Worm (Caenorhabditis elegans): Measurements from ENCODE around the gene gad-3.
A peak's percentile ranks its signal among the peaks of the same experiment; 100 is the strongest.

The gad-3 gene

DNA sequence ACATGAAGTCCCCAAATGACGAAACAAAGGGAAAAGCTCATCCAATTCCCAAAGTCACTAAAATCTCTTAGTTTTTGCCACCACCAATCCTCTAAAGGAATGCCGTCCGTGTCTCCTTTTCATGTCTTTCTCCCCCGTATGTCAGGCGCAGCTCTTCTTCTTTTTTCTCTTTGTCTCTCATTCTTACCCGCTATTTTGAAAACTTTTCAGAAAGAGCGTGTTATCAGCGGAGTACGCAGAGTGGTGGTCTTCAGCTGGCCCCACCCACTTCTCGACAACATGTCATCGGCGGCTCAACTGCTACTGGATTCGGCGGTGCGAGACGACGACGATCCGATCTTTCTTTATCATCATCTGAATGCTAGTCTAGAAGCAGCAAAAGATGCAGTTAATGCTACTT is 18.6 kb upstream of the gad-3 start, which contains the start of gene sphr-1:
Gene sphr-1 (plus strand): TSS at position 205 of the 400 bp plus-strand sequence.
- TF ChIP-seq lin-14 (GFP tag; optimal IDR thresholded peaks at IDR 0.05) (peak; percentile 61), ceh-82 (tag; optimal IDR thresholded peaks at IDR 0.05) (no peak), nhr-84 (tag; optimal IDR thresholded peaks at IDR 0.05) (no peak), dpl-1 (GFP tag; optimal IDR thresholded peaks at IDR 0.05) (no peak), snu-23 (GFP tag; optimal IDR thresholded peaks at IDR 0.05) (no peak), efl-1 (optimal IDR thresholded peaks at IDR 0.05) (peak; percentile 1 to 55), efl-1 (GFP tag; optimal IDR thresholded peaks at IDR 0.05 in 1 of 2) (no peak), nhr-71 (tag; optimal IDR thresholded peaks at IDR 0.05) (peak; percentile 15)

DNA sequence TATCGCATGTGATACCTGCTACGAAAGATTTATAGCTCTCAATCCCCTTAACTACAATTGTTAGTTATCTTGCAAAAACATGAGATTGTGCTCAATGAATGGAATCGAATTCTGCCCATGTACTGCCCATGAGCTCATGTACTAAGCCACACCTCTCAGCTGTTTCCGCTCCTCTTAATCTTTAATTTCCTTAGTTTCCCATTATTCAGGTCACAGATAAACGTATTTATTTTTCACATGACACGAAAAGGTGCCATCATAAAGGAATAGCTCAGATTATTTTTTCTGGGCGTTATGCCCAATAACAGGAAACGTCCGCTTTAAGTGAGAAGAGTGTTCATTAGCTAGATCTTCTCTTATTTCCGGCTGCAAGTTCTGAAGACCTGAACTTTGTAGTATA is 13.2 kb upstream of the gad-3 start:
- peak; percentile 48 for TF ChIP-seq sox-4 (tag; optimal IDR thresholded peaks at IDR 0.05)
- TF ChIP-seq dsc-1 (tag; optimal IDR thresholded peaks at IDR 0.05) = peak; percentile 92
- TF ChIP-seq pax-3 (tag; optimal IDR thresholded peaks at IDR 0.05) = peak; percentile 59
- no peak for TF ChIP-seq xbp-1 (tag; optimal IDR thresholded peaks at IDR 0.05)
- no peak for TF ChIP-seq jun-1 (tag; optimal IDR thresholded peaks at IDR 0.05)
- peak; percentile 14 for TF ChIP-seq fkh-10 (GFP tag; optimal IDR thresholded peaks at IDR 0.05)
- no peak for TF ChIP-seq fkh-4 (tag; optimal IDR thresholded peaks at IDR 0.05; ENCODE audit: borderline replicate concordance)
- TF ChIP-seq fkh-8 (tag; optimal IDR thresholded peaks at IDR 0.05) = peak; percentile 68
- no peak for TF ChIP-seq C16A3.4 (tag; optimal IDR thresholded peaks at IDR 0.05)
- TF ChIP-seq nhr-47 (tag; optimal IDR thresholded peaks at IDR 0.05) = peak; percentile 42
- TF ChIP-seq lin-14 (GFP tag; optimal IDR thresholded peaks at IDR 0.05) = peak; percentile 3
- TF ChIP-seq unc-86 (tag; optimal IDR thresholded peaks at IDR 0.05) = no peak
- no peak for TF ChIP-seq zip-4 (GFP tag; optimal IDR thresholded peaks at IDR 0.05)
- no peak for TF ChIP-seq ceh-88 (GFP tag; IDR thresholded peaks at IDR 0.05)
- peak; percentile 29 for TF ChIP-seq nhr-71 (tag; optimal IDR thresholded peaks at IDR 0.05)
- TF ChIP-seq fos-1 (tag; optimal IDR thresholded peaks at IDR 0.05) = no peak
- TF ChIP-seq efl-1 (optimal IDR thresholded peaks at IDR 0.05) = no peak
- TF ChIP-seq efl-1 (GFP tag; optimal IDR thresholded peaks at IDR 0.05 in 1 of 2) = peak in 1 of 2 experiments; percentile 59
- TF ChIP-seq mab-9 (GFP tag; IDR thresholded peaks at IDR 0.05) = no peak
- peak; percentile 61 for TF ChIP-seq egl-13 (tag; optimal IDR thresholded peaks at IDR 0.05)

DNA sequence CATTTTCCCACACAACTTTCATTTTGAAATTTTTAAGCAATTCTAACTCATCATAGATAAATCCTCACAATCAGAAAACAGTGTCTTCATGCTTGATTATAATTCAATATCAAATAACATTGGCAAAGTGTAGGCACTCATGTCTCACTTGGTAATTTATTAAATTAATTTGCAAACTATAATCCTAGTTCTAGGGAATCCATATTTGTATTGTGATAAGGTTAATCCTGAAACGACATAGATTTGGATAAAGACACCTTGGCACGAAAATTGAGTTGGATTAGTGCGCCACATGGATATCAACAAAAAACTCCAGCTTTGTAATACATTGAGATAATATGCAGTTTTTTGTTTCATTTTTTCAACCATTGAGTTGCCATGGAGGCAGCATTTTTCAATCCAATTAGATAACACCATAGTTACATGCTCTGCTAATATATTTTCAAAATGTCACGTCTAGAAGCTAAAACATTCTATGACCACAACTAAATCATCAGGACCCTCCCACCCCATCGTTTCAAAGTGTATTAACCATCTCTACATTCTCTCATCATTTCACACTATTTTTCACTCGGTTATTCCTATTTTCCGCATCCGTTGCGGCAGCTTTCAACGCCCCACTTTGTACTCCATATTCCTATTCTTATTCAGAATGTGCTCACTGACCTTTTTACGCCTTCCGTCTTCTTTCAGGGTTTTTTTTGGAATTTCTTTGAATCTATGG is 11.1 kb upstream of the gad-3 start:
- TF ChIP-seq nhr-47 (tag; optimal IDR thresholded peaks at IDR 0.05) = peak; percentile 1
- peak; percentile 22 for TF ChIP-seq pax-3 (tag; optimal IDR thresholded peaks at IDR 0.05)
- peak; percentile 98 for TF ChIP-seq dsc-1 (tag; optimal IDR thresholded peaks at IDR 0.05)
- peak; percentile 26 for TF ChIP-seq lin-14 (GFP tag; optimal IDR thresholded peaks at IDR 0.05)
- peak; percentile 3 for TF ChIP-seq fkh-8 (tag; optimal IDR thresholded peaks at IDR 0.05)
- TF ChIP-seq ztf-4 (tag; optimal IDR thresholded peaks at IDR 0.05) = no peak

DNA sequence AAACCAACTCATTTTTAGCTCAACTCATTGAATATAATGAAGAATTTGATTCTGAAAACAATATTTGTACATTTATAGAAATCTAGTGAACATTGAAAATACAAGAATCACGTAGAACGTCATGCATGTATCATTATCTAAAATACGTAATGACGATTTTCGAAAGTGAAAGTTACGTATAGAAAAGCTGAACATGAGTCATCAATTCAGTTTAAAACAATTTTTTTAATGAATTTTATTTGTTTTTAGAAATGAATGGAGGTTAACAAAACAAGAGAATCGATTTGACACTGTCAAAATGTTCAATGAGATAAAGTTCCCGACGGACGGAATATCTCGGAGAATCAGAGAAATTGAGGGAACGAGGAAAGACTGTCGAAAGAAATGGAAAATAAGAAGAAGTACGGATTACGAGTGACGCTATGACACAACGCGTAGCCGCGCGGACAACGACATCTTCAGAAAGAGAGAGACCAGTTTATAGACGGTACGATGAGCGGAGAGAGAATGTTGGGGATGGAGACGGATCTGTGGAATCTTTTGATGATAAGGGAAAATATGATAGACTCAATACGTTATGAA is 9.0 kb upstream of the gad-3 start, which contains the start of gene ptr-1:
Gene ptr-1 (minus strand): TSS at position 51 of the 582 bp plus-strand sequence.
- TF ChIP-seq zag-1 (tag; optimal IDR thresholded peaks at IDR 0.05) = no peak
- TF ChIP-seq blmp-1 (tag; optimal IDR thresholded peaks at IDR 0.05) = peak; percentile 95

DNA sequence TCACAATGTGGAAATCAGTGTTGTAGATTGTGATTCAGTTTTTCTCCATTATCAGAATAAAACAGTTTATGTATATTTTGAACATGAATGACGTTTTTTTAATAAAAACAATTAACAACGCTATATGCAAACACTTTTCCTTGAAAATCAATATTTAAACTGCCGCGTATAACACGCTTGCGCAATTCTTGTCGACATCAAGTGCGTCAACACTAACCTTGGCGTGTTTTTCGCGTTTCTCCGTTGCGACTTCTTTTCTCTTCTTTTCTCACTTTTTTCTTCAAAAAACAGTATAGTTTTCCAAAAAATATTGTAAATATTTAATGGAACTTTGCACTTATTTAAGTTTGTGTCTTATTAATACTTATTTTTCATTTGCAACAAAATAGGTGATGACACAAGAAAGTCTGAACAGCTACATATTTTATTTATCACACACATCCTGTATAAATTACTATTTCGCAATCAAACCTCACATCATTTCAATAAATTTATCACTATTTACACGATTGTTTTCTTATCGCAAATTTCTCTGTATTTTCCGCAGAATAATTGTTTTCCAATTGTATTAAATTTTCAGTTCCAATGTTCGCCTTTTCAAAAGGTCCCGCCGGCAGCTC is 2.5 kb upstream of the gad-3 start, which contains the start of gene spas-1:
Gene spas-1 (plus strand): TSS at position 572 of the 620 bp plus-strand sequence.
- TF ChIP-seq ztf-4 (tag; optimal IDR thresholded peaks at IDR 0.05) (peak; percentile 76), C34B4.2 (tag; optimal IDR thresholded peaks at IDR 0.05) (no peak), snpc-4 (tag; optimal IDR thresholded peaks at IDR 0.05) (peak; percentile 91), alr-1 (tag; optimal IDR thresholded peaks at IDR 0.05; ENCODE audit: borderline replicate concordance) (no peak), mdl-1 (tag; optimal IDR thresholded peaks at IDR 0.05) (peak in 1 of 2 experiments; percentile 79), lin-15B (tag; optimal IDR thresholded peaks at IDR 0.05) (peak; percentile 78), Y116A8C.19 (tag; optimal IDR thresholded peaks at IDR 0.05; ENCODE audit: borderline replicate concordance) (no peak), fkh-10 (GFP tag; optimal IDR thresholded peaks at IDR 0.05) (peak; percentile 37), vab-15 (tag; optimal IDR thresholded peaks at IDR 0.05) (no peak), ama-1 (optimal IDR thresholded peaks at IDR 0.05) (peak; percentile 77), nhr-47 (tag; optimal IDR thresholded peaks at IDR 0.05) (peak; percentile 94), elt-2 (tag; optimal IDR thresholded peaks at IDR 0.05) (peak; percentile 81), zip-4 (GFP tag; optimal IDR thresholded peaks at IDR 0.05) (peak; percentile 71), pqm-1 (tag; optimal IDR thresholded peaks at IDR 0.05) (no peak), nhr-28 (tag; optimal IDR thresholded peaks at IDR 0.05) (no peak), hlh-4 (tag; optimal IDR thresholded peaks at IDR 0.05) (no peak), nhr-19 (GFP tag; conservative IDR thresholded peaks at IDR 0.05) (peak; percentile 92), fkh-4 (tag; optimal IDR thresholded peaks at IDR 0.05; ENCODE audit: borderline replicate concordance) (no peak), ets-5 (GFP tag; IDR thresholded peaks at IDR 0.05) (no peak), jun-1 (tag; optimal IDR thresholded peaks at IDR 0.05) (peak; percentile 83)

All from whole organism, L1 larva.